Fruit fly (Drosophila melanogaster): ENCODE results near the gene Msp300.

DNA sequence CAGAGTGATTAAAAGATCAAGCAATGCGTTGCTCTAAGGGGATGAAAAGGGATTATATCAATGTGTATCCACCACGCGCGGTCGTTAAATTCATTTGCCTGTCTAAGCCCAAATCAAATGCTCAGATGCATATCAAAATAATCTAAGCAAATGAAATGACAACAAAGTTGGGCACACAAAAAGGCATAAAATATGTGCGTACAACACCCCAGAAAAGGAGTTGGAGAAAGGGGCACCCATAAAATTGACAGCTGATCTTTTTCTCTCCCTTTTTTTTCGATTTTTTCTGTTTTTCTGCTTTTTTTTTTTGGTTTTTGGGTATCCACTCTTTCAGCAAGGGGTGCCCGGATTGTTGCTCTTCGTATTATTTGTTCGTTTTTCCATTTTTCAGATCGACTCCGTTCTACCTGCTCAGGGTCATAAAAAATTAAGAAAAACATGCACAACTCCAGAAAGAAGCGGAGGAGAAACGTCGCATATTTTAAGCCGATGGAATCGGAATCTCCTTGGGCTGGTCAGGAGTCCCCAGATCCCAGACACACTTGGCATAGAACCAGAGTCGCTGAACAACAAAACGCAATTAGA is 134.1 kb downstream of the Msp300 start:
- no peak for TF ChIP-seq CTCF (optimal IDR thresholded peaks at IDR 0.05)
- no peak for TF ChIP-seq CG8478 (optimal IDR thresholded peaks at IDR 0.05)

Measured in S2 (cell line).